Worm (Caenorhabditis elegans) whole organism, late embryonic: ENCODE measurements around the gene gst-41.

Experiments used
- T23F11.4 ChIP-seq: fragments of 200-800 bp; sonication (Bioruptor generic); optimal IDR thresholded peaks from 2 replicates; lab custom pipeline; 2018; ENCODE audit warnings: mild to moderate bottlenecking, missing genetic modification characterization, missing compliant biosample characterization
- ceh-14 ChIP-seq: sonication (generic microtip); optimal IDR thresholded peaks from 2 replicates; lab custom pipeline; 2016; ENCODE audit warnings: missing genotype, missing genetic modification characterization, missing compliant biosample characterization
- ceh-30 ChIP-seq: fragments of 150-350 bp; optimal IDR thresholded peaks from 2 replicates; lab custom pipeline; 2014; ENCODE audit warnings: missing biosample characterization, missing genetic modification characterization
- ceh-34 ChIP-seq: sonication (generic microtip); optimal IDR thresholded peaks from 2 replicates; lab custom pipeline; 2016; ENCODE audit warnings: mild to moderate bottlenecking, missing genetic modification characterization, missing compliant biosample characterization
- ceh-45 ChIP-seq: fragments of 200-800 bp; sonication (Bioruptor generic); IDR thresholded peaks from 2 replicates; pipeline ENCODE4 v1.3.6; 2022; ENCODE audit warnings: missing genetic modification reagents, missing genetic modification characterization, missing compliant biosample characterization
- ceh-48 ChIP-seq: sonication (generic microtip); optimal IDR thresholded peaks from 2 replicates; lab custom pipeline; 2016; ENCODE audit warnings: missing genetic modification characterization, inconsistent platforms, missing compliant biosample characterization
- ceh-6 ChIP-seq: fragments of 200-800 bp; sonication (Bioruptor generic); optimal IDR thresholded peaks from 2 replicates; lab custom pipeline; 2018; ENCODE audit warnings: mild to moderate bottlenecking, missing genetic modification characterization, missing compliant biosample characterization
- ceh-9 ChIP-seq: sonication (generic microtip); optimal IDR thresholded peaks from 2 replicates; lab custom pipeline; 2016; ENCODE audit warnings: mild to moderate bottlenecking, missing genetic modification characterization, inconsistent platforms, missing compliant biosample characterization
- dmd-4 ChIP-seq: sonication (generic microtip); optimal IDR thresholded peaks from 2 replicates; lab custom pipeline; 2016; ENCODE audit warnings: borderline replicate concordance, missing genetic modification characterization, missing compliant biosample characterization
- dve-1 ChIP-seq: sonication (generic microtip); optimal IDR thresholded peaks from 2 replicates; lab custom pipeline; 2017; ENCODE audit warnings: antibody characterized with exemption, mild to moderate bottlenecking, missing genetic modification characterization, missing compliant biosample characterization
- elt-2 ChIP-seq: sonication (generic microtip); optimal IDR thresholded peaks from 2 replicates; lab custom pipeline; 2016; ENCODE audit warnings: missing genetic modification reagents, missing genetic modification characterization, missing compliant biosample characterization
- elt-4 ChIP-seq: sonication (generic microtip); optimal IDR thresholded peaks from 2 replicates; lab custom pipeline; 2016; ENCODE audit warnings: missing genetic modification characterization, missing compliant biosample characterization
- eyg-1 ChIP-seq: sonication (generic microtip); optimal IDR thresholded peaks from 2 replicates; lab custom pipeline; 2016; ENCODE audit warnings: missing genotype, missing genetic modification characterization, missing compliant biosample characterization
- fax-1 ChIP-seq: sonication (generic microtip); optimal IDR thresholded peaks from 2 replicates; lab custom pipeline; 2016; ENCODE audit warnings: missing genotype, missing genetic modification characterization, missing compliant biosample characterization
- fkh-6 ChIP-seq: sonication (generic microtip); optimal IDR thresholded peaks from 2 replicates; lab custom pipeline; 2016; ENCODE audit warnings: missing genetic modification characterization, missing compliant biosample characterization
- hlh-6 ChIP-seq: sonication (generic microtip); optimal IDR thresholded peaks from 2 replicates; lab custom pipeline; 2016; ENCODE audit warnings: missing genotype, missing genetic modification characterization, missing compliant biosample characterization
- lim-6 ChIP-seq: sonication (generic microtip); optimal IDR thresholded peaks from 2 replicates; lab custom pipeline; 2016; ENCODE audit warnings: missing genetic modification characterization, missing compliant biosample characterization
- lin-11 ChIP-seq: fragments of 200-800 bp; sonication (Bioruptor generic); optimal IDR thresholded peaks from 2 replicates; lab custom pipeline; 2018; ENCODE audit warnings: mild to moderate bottlenecking, missing genetic modification characterization, missing compliant biosample characterization
- madf-2 ChIP-seq: sonication (generic microtip); optimal IDR thresholded peaks from 2 replicates; lab custom pipeline; 2017; ENCODE audit warnings: missing genetic modification characterization, missing compliant biosample characterization
- mec-3 ChIP-seq: sonication (generic microtip); optimal IDR thresholded peaks from 2 replicates; lab custom pipeline; 2016; ENCODE audit warnings: borderline replicate concordance, missing genetic modification characterization, missing compliant biosample characterization
- nhr-232 ChIP-seq: sonication (generic microtip); optimal IDR thresholded peaks from 2 replicates; lab custom pipeline; 2016; ENCODE audit warnings: missing genetic modification characterization, missing compliant biosample characterization
- npax-4 ChIP-seq: sonication (generic microtip); optimal IDR thresholded peaks from 2 replicates; lab custom pipeline; 2016; ENCODE audit warnings: missing genetic modification characterization, missing compliant biosample characterization
- odd-2 ChIP-seq: sonication (generic microtip); optimal IDR thresholded peaks from 2 replicates; lab custom pipeline; 2017; ENCODE audit warnings: antibody characterized with exemption, mild to moderate bottlenecking, missing genetic modification characterization, missing compliant biosample characterization
- pag-3 ChIP-seq: sonication (generic microtip); optimal IDR thresholded peaks from 2 replicates; lab custom pipeline; 2016; ENCODE audit warnings: missing compliant biosample characterization, missing genetic modification characterization, borderline replicate concordance
- pha-2 ChIP-seq: sonication (generic microtip); optimal IDR thresholded peaks from 2 replicates; lab custom pipeline; 2017; ENCODE audit warnings: mild to moderate bottlenecking, missing genetic modification characterization, missing compliant biosample characterization
- pha-4 ChIP-seq: fragments of 150-350 bp; optimal IDR thresholded peaks from 2 replicates; lab custom pipeline; 2018; ENCODE audit warnings: missing biosample characterization, missing genetic modification reagents, missing genetic modification characterization
- pqm-1 ChIP-seq: sonication (generic microtip); optimal IDR thresholded peaks from 2 replicates; lab custom pipeline; 2016; ENCODE audit warnings: missing genetic modification characterization, missing compliant biosample characterization
- rnt-1 ChIP-seq: sonication (generic microtip); optimal IDR thresholded peaks from 2 replicates; lab custom pipeline; 2016; ENCODE audit warnings: missing genetic modification characterization, missing compliant biosample characterization
- sdc-2 ChIP-seq: sonication (generic microtip); optimal IDR thresholded peaks from 2 replicates; lab custom pipeline; 2016; ENCODE audit warnings: missing genotype, missing genetic modification characterization, missing compliant biosample characterization
- tbx-2 ChIP-seq: sonication (generic microtip); optimal IDR thresholded peaks from 2 replicates; lab custom pipeline; 2016; ENCODE audit warnings: missing genetic modification characterization, missing compliant biosample characterization
- tbx-7 ChIP-seq: sonication (generic microtip); optimal IDR thresholded peaks from 2 replicates; lab custom pipeline; 2016; ENCODE audit warnings: missing genotype, missing genetic modification characterization, missing compliant biosample characterization
- ttx-3 ChIP-seq: sonication (generic microtip); optimal IDR thresholded peaks from 2 replicates; lab custom pipeline; 2016; ENCODE audit warnings: missing genetic modification reagents, missing genetic modification characterization, missing compliant biosample characterization
- unc-3 ChIP-seq, 2 experiments: fragments of 200-800 bp in 1 of 2; sonication (Bioruptor generic) in 1 of 2; sonication (generic microtip) in 1 of 2; conservative IDR thresholded peaks in 1 of 2; optimal IDR thresholded peaks in 1 of 2; 2 replicates each; pipeline versions ENCODE4 v1.3.6 to Lab custom; 2016 to 2022; ENCODE audit warnings: missing compliant biosample characterization in 2 of 2, missing genetic modification characterization in 2 of 2, missing genetic modification reagents in 1 of 2

Gene gst-41

DNA sequence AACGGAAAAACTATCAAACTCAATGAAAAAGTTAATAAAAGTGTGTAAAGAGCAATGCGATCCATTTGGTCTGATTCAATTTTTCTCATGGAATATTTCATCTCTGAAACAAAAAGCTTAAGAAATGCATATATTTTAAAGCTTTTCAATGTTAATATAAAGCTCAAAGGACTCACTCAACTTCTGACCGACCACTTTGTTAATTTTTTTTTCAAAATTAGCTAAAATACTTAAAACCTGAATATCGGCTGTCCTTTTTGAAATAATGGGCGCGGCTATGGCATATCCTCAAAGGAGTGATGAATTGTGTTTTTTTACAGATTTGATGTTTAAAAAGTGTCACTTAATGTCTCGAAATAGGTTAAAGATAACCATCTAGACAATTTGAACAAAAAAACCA is 9.3 kb downstream of the gst-41 start, which contains the start of gene C02H6.1:
C02H6.1 (minus strand) TSS at position 101 of the 400 bp plus-strand sequence.
- no peak for TF ChIP-seq ceh-9 (tag; lab: Kevin White, UChicago)
- TF ChIP-seq npax-4 (tag; lab: Kevin White, UChicago), result no peak
- TF ChIP-seq ceh-48 (tag; lab: Kevin White, UChicago), result no peak
- TF ChIP-seq unc-3 (GFP tag; conservative IDR thresholded peaks at IDR 0.05; lab: Robert Waterston, UW), result no peak
- no peak for TF ChIP-seq unc-3 (tag; optimal IDR thresholded peaks at IDR 0.05; lab: Kevin White, UChicago)
- no peak for TF ChIP-seq lim-6
- no peak for TF ChIP-seq ceh-34 (tag; lab: Kevin White, UChicago)
- TF ChIP-seq pqm-1 (tag; lab: Kevin White, UChicago), result no peak
- TF ChIP-seq tbx-7 (tag; lab: Kevin White, UChicago), result no peak
- TF ChIP-seq T23F11.4 (GFP tag; lab: Kevin White, UChicago), result no peak
- TF ChIP-seq ceh-6 (GFP tag; lab: Kevin White, UChicago), result no peak
- TF ChIP-seq rnt-1, result no peak
- TF ChIP-seq nhr-232, result no peak
- no peak for TF ChIP-seq sdc-2 (tag; lab: Kevin White, UChicago)
- TF ChIP-seq fax-1 (tag; lab: Kevin White, UChicago), result no peak
- TF ChIP-seq odd-2, result no peak
- TF ChIP-seq fkh-6 (tag; lab: Kevin White, UChicago), result no peak
- TF ChIP-seq ceh-45 (GFP tag; lab: Robert Waterston, UW), result no peak

DNA sequence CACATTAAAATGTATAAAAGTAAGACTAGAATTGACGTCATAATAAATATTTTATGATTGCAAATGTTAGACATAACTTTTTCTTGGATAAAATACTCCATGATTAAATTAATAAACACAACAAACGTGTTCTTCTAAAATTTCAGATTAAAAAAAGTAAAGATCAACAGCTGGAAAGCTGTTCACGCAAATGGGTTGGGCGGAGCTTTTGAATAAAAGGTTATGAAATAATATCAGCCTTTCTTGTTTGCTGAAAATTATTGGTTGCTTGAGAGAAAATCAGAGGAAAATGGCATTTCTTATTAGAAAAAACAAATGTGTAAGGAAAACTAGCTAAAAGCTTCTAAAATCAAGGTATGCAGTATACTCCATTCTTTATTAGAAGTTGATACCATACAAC is 11.3 kb downstream of the gst-41 start, which contains the start of gene C02H6.3:
C02H6.3 (minus strand) TSS at position 101 of the 400 bp plus-strand sequence.
- TF ChIP-seq pha-2 (tag; lab: Kevin White, UChicago) (no peak), pha-4 (tag; lab: Kevin White, UChicago) (no peak), lim-6 (no peak), eyg-1 (tag; lab: Kevin White, UChicago) (no peak), mec-3 (tag; lab: Kevin White, UChicago) (no peak), ceh-34 (tag; lab: Kevin White, UChicago) (no peak), unc-3 (GFP tag; conservative IDR thresholded peaks at IDR 0.05; lab: Robert Waterston, UW) (no peak), unc-3 (tag; optimal IDR thresholded peaks at IDR 0.05; lab: Kevin White, UChicago) (no peak), ceh-14 (tag; lab: Kevin White, UChicago) (no peak), ttx-3 (tag; lab: Kevin White, UChicago) (no peak), nhr-232 (no peak), tbx-2 (tag; lab: Kevin White, UChicago) (no peak), madf-2 (no peak), pag-3 (tag; lab: Kevin White, UChicago) (no peak)

DNA sequence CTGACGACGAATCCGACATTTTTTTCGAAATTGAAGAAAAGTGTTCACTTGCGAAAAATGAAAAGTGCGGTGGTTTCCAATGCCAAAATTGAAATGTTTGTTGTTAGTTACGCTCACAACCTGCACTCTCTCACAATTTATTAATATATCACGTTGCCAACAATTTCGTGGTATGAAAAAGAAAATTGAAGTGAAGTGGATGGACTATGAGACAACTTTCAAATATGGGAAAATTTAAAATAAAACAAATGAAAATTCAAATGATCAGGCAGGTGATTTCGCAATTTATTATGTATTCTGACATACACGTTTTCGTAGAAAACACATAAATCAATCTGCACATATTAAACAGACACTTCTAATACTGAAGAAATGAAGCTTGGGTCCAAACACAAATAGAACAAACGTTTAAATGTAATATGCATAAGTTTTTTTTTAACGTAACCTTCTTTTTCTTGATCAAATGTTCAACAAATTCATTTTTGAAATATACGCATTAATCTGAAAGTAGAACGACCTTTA is 13.0 kb downstream of the gst-41 start, which contains the start of gene srp-6:
srp-6 (minus strand) TSS at position 51 of the 522 bp plus-strand sequence.
- TF ChIP-seq npax-4 (tag; lab: Kevin White, UChicago), result no peak
- TF ChIP-seq pqm-1 (tag; lab: Kevin White, UChicago), result no peak
- TF ChIP-seq elt-2, result no peak
- TF ChIP-seq ceh-6 (GFP tag; lab: Kevin White, UChicago), result no peak
- TF ChIP-seq nhr-232, result no peak
- no peak for TF ChIP-seq ceh-30

DNA sequence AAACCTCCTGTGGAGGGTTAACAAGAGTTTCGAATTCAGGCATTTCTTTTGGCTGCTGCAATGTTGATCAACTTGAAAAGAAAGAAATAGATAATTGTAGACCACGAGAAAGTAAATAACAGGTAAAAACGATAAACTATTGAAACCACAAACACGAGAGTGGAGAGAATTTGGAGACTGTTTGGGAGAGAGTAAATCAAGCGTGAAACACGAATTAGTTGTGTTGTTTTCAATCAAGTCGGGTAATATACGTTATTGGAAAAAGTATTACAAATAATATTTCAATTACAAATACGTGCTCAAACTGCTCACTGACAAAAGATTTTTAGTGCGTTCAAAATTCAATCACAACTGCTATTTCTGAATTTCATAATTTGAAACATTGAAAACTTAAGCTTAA is 18.1 kb downstream of the gst-41 start, which contains the start of gene C03G6.17:
C03G6.17 (minus strand) TSS at position 101 of the 400 bp plus-strand sequence.
- no peak for TF ChIP-seq elt-4 (tag; lab: Kevin White, UChicago)
- TF ChIP-seq hlh-6, result no peak
- no peak for TF ChIP-seq lin-11 (tag; lab: Kevin White, UChicago)
- TF ChIP-seq unc-3 (GFP tag; conservative IDR thresholded peaks at IDR 0.05; lab: Robert Waterston, UW), result no peak
- no peak for TF ChIP-seq unc-3 (tag; optimal IDR thresholded peaks at IDR 0.05; lab: Kevin White, UChicago)
- TF ChIP-seq dve-1 (tag; lab: Kevin White, UChicago), result no peak
- TF ChIP-seq dmd-4, result no peak
